Fruit fly (Drosophila melanogaster) whole organism, larva: ENCODE data around the gene CG14273.

Source experiments
- noc ChIP-seq: fragments of 200-800 bp; sonication (Bioruptor generic); optimal IDR thresholded peaks from 3 replicates; lab custom pipeline; 2019; ENCODE audit warnings: missing biosample characterization, mild to moderate bottlenecking, missing genetic modification characterization, moderate library complexity

CG14273 gene

DNA sequence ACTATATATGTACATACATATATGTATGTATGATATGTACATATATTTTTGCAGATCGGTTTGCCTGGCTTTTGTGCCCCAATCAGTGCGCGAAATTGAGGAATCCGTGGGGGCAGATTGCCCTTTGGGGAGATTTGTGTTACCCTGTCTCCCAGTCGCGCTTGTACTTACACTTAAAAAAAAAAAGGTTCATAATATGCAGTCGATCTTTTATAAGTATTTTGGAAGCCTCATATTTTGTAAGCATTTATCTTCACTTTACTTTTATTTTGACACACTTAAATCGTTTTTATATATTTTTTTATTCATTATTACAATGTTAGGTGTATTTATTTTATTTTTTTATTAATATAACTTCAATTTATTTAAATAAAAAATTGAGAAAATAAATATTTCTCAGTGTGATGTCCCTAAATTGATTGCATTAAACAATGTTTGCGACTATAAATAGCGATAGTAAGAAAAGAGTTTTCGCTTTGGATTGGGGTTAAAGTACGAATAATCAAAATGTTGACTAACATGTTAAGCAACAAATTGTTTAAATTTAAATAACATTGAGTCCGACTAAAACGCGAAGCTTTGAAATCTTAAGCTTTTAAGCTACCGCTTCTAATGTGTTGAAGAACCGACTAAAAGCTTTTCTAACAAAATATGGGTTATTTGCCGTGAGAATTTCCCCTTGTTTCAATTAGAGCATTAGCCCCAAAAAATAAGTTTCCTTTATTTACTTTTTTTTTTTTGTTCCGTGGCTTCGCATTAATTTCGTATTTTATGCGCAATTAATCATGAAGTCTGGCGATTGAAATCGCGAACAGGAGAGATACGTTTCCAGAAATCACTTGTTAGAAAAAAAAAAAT, 15.9 kb upstream of the CG14273 start:
- TF ChIP-seq noc (tag; lab: Kevin White, UChicago), result peak; percentile 13

DNA sequence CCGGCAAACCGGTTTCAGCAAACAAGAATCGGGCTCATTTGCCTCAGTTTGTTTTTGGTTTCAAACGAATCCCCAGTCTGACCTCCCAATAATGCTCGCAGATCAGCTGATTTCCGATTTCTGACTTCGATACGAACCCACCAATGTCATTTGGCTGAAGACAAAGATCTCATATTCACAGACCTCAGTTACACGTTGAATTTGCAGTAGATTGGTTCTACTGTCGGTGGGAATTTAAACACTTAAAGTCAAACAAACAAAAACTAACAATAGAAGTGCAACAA, 15.3 kb upstream of the CG14273 start, which contains the start of gene CG14275:
Gene CG14275 (plus strand): TSS at position 185 of the 284 bp plus-strand sequence.
- TF ChIP-seq noc (tag; lab: Kevin White, UChicago), result no peak

- peak; percentile 0 for TF ChIP-seq noc (tag; lab: Kevin White, UChicago)
Observed at dm6 chr2L:8327783-8328327, 14.6 kb upstream of the CG14273 start.

DNA sequence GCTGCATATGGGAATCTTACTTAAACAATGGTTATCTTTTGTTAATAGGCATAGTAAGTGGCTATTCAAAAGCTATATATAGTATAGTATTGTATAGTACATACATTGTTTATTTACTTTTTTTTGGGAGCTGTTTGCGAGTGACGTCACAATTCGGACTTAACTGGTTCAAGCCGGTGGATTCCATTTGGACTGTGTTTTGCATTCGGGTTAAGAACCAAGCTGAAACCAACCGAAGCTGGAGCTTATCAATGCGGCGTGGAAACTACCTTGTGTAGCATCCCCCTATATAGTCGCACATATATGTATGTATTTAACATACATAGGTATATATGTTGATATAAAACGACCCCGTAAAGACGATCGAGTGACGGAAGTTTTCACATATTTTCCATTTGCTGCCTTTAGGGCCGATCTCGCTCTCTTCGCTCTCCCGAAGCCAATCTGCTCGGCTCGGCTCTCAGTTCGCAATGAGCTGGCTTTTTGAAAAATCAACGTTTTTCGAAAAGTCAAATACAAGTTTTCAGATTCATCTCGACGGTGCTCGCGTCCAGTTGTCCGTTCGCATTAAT, 13.9 kb upstream of the CG14273 start:
- no peak for TF ChIP-seq noc (tag; lab: Kevin White, UChicago)

DNA sequence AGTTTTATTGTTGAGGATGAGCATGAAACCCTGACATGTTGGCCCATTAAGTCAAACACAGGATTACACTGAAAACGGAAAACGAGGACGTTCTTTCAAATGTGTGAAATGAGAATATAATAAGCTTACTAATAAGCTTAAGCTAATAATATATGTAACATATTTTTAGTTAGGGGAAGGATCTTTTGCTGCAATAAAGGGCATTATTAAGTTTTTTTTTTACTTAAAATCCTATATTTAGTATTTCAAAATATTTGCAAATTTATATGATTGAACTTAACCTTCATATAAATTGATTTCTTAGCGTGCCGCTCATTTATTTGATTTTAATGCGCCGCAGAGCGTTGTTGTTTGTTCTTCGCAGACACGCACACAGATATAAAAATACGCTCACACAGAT, 9.3 kb upstream of the CG14273 start:
- TF ChIP-seq noc (tag; lab: Kevin White, UChicago), result no peak

dm6 chr2L:8333624-8334023, 8.9 kb upstream of the CG14273 start:
- no peak for TF ChIP-seq noc (tag; lab: Kevin White, UChicago)

- TF ChIP-seq noc (tag; lab: Kevin White, UChicago), result no peak
Observed at dm6 chr2L:8334705-8335104, 7.8 kb upstream of the CG14273 start.

dm6 chr2L:8338039-8338438, 4.5 kb upstream of the CG14273 start, which contains the start of gene witty:
witty (plus strand) TSS chr2L:8338287.
- TF ChIP-seq noc (tag; lab: Kevin White, UChicago), result no peak

- TF ChIP-seq noc (tag; lab: Kevin White, UChicago), result no peak
Observed at dm6 chr2L:8339751-8340349, 2.6 kb upstream of the CG14273 start.

- TF ChIP-seq noc (tag; lab: Kevin White, UChicago), result peak; percentile 51
Observed at dm6 chr2L:8344536-8344935, 2.0 kb downstream of the CG14273 start.

dm6 chr2L:8346260-8346659, 3.8 kb downstream of the CG14273 start, which contains the start of gene CG7778:
CG7778 (plus strand) TSS chr2L:8346620.
- TF ChIP-seq noc (tag; lab: Kevin White, UChicago), result no peak

- peak; percentile 89 for TF ChIP-seq noc (tag; lab: Kevin White, UChicago)
Observed at dm6 chr2L:8350560-8351171, 8.2 kb downstream of the CG14273 start.

- no peak for TF ChIP-seq noc (tag; lab: Kevin White, UChicago)
Observed at dm6 chr2L:8351333-8351732, 8.8 kb downstream of the CG14273 start.

DNA sequence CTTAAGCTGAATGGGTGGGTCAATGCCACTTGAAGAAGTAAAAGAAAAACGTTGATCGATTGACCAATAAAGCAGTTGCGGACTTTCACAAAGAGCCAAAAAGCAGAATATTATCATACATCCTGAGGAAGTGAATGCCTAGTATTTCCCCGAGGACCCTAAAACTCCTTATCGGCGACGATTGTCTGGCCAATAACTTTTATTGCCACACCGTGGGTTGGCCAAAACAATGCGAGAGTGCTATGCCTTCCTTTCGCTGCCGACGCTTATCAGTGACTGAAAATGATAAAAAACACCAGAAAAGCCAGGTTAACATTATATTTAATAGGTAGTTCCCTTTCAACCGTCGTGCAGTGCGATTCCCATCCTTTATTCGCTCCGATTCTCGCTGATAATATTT, 9.4 kb downstream of the CG14273 start, which contains the start of gene Mur29B:
Gene Mur29B (plus strand): TSS at position 324 of the 400 bp plus-strand sequence.
- TF ChIP-seq noc (tag; lab: Kevin White, UChicago), result no peak

DNA sequence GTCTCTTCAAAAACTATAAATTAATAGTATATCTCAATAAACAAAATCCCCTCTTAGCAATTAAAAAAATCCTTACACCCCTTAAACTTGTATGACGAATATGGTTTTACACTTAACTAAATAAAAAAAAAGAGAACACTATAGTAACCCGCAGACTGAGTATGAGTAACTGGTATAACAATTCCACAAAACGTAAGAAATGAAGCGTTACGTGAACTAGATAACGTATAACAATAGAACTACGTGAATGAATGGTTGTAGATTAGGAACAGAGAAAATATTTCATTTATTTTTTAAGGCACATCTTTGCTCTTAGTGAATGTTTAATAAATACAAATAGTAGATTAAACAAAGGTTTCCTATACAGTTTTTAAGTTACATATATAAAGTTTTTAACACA, 12.9 kb downstream of the CG14273 start:
- no peak for TF ChIP-seq noc (tag; lab: Kevin White, UChicago)
